Worm (Caenorhabditis elegans): ENCODE results near the gene cup-15.

- no peak for TF ChIP-seq sma-3 (GFP tag; optimal IDR thresholded peaks at IDR 0.05)
- no peak for TF ChIP-seq skn-1 (tag; optimal IDR thresholded peaks at IDR 0.05)
- TF ChIP-seq ama-1 (optimal IDR thresholded peaks at IDR 0.05), result no peak
- no peak for TF ChIP-seq nhr-237 (tag; optimal IDR thresholded peaks at IDR 0.05)
- TF ChIP-seq unc-39 (tag; optimal IDR thresholded peaks at IDR 0.05), result no peak
- TF ChIP-seq lin-13 (GFP tag; optimal IDR thresholded peaks at IDR 0.05), result no peak
- TF ChIP-seq mab-5 (tag; optimal IDR thresholded peaks at IDR 0.05), result no peak
- no peak for TF ChIP-seq ztf-4 (tag; optimal IDR thresholded peaks at IDR 0.05)
- no peak for TF ChIP-seq unc-55 (GFP tag; optimal IDR thresholded peaks at IDR 0.05)
- TF ChIP-seq nhr-10 (tag; optimal IDR thresholded peaks at IDR 0.05), result no peak
- no peak for TF ChIP-seq C34F6.9 (tag; optimal IDR thresholded peaks at IDR 0.05)
- no peak for TF ChIP-seq nhr-6 (tag; optimal IDR thresholded peaks at IDR 0.05)
Measured at ce11 chrII:9325555-9325954, 27.2 kb upstream of the cup-15 start.
